Worm (Caenorhabditis elegans) whole organism, early embryonic: Measurements from ENCODE around the gene mex-5.

Experiments
- B0310.2 ChIP-seq: sonication (generic microtip); optimal IDR thresholded peaks from 2 replicates; lab custom pipeline; 2016; ENCODE audit warnings: mild to moderate bottlenecking, missing genetic modification characterization, missing compliant biosample characterization
- F13C5.2 ChIP-seq: sonication (generic microtip); optimal IDR thresholded peaks from 2 replicates; lab custom pipeline; 2017; ENCODE audit warnings: mild to moderate bottlenecking, missing genetic modification characterization, inconsistent platforms, missing compliant biosample characterization
- aly-1 ChIP-seq: sonication (generic microtip); optimal IDR thresholded peaks from 2 replicates; lab custom pipeline; 2016; ENCODE audit warnings: missing genetic modification characterization, missing compliant biosample characterization
- ama-1 ChIP-seq: fragments of 150-350 bp; optimal IDR thresholded peaks from 2 replicates; lab custom pipeline; 2014
- ceh-13 ChIP-seq: fragments of 200-800 bp; sonication (Bioruptor generic); optimal IDR thresholded peaks from 2 replicates; lab custom pipeline; 2018; ENCODE audit warnings: mild to moderate bottlenecking, missing genetic modification characterization, missing compliant biosample characterization
- ceh-36 ChIP-seq: sonication (generic microtip); optimal IDR thresholded peaks from 2 replicates; lab custom pipeline; 2016; ENCODE audit warnings: missing genetic modification characterization, inconsistent platforms, missing compliant biosample characterization
- ets-7 ChIP-seq: sonication (generic microtip); optimal IDR thresholded peaks from 2 replicates; lab custom pipeline; 2016; ENCODE audit warnings: missing genotype, missing genetic modification characterization, missing compliant biosample characterization
- flt-1 ChIP-seq: fragments of 200-800 bp; sonication (Bioruptor generic); IDR thresholded peaks from 2 replicates; pipeline ENCODE4 v1.3.6; 2022; ENCODE audit warnings: missing genetic modification characterization, missing compliant biosample characterization
- hmbx-1 ChIP-seq: sonication (generic microtip); optimal IDR thresholded peaks from 2 replicates; lab custom pipeline; 2016; ENCODE audit warnings: mild to moderate bottlenecking, missing genetic modification characterization, missing compliant biosample characterization
- hmg-4 ChIP-seq: fragments of 200-800 bp; sonication (Bioruptor generic); optimal IDR thresholded peaks from 2 replicates; lab custom pipeline; 2018; ENCODE audit warnings: mild to moderate bottlenecking, missing genetic modification characterization, missing compliant biosample characterization
- hnd-1 ChIP-seq: sonication (generic microtip); optimal IDR thresholded peaks from 2 replicates; lab custom pipeline; 2016; ENCODE audit warnings: missing genetic modification characterization, missing compliant biosample characterization
- pes-1 ChIP-seq: fragments of 200-800 bp; sonication (Bioruptor generic); IDR thresholded peaks from 2 replicates; pipeline ENCODE4 v1.3.6; 2022; ENCODE audit warnings: missing genetic modification reagents, missing genetic modification characterization, missing compliant biosample characterization
- scrt-1 ChIP-seq: fragments of 200-800 bp; sonication (Bioruptor generic); IDR thresholded peaks from 2 replicates; pipeline ENCODE4 v1.3.6; 2022; ENCODE audit warnings: missing genetic modification characterization, missing compliant biosample characterization
- sea-1 ChIP-seq: fragments of 200-800 bp; sonication (Bioruptor generic); conservative IDR thresholded peaks from 2 replicates; pipeline ENCODE4 v1.3.6; 2022; ENCODE audit warnings: missing genetic modification characterization, missing compliant biosample characterization
- tbx-11 ChIP-seq: fragments of 200-800 bp; sonication (Bioruptor generic); IDR thresholded peaks from 2 replicates; pipeline ENCODE4 v1.3.6; 2022; ENCODE audit warnings: missing genetic modification characterization, missing compliant biosample characterization
- tbx-37 ChIP-seq: fragments of 200-800 bp; sonication (Bioruptor generic); conservative IDR thresholded peaks from 2 replicates; pipeline ENCODE4 v1.3.6; 2022; ENCODE audit warnings: missing genetic modification reagents, missing genetic modification characterization, missing compliant biosample characterization
- tra-4 ChIP-seq: sonication (generic microtip); optimal IDR thresholded peaks from 2 replicates; lab custom pipeline; 2017; ENCODE audit warnings: missing genetic modification characterization, missing compliant biosample characterization

The mex-5 gene

ce11 chrIV:13358488-13358887, 5.0 kb downstream of the mex-5 start, which contains the start of gene W02A2.8:
Gene W02A2.8, minus strand, starts transcription at chrIV:13358588.
- TF ChIP-seq scrt-1 (GFP tag; lab: Robert Waterston, UW) (no peak), aly-1 (no peak), ama-1 (no peak), B0310.2 (tag; lab: Kevin White, UChicago) (no peak), F13C5.2 (tag; lab: Kevin White, UChicago) (no peak), pes-1 (GFP tag; lab: Robert Waterston, UW) (no peak), ets-7 (tag; lab: Kevin White, UChicago) (no peak), flt-1 (GFP tag; lab: Robert Waterston, UW) (no peak), ceh-13 (GFP tag; lab: Kevin White, UChicago) (no peak), ceh-36 (tag; lab: Kevin White, UChicago) (no peak)

ce11 chrIV:13360144-13360543, 6.6 kb downstream of the mex-5 start, which contains the start of gene Y62E10A.3:
Gene Y62E10A.3, minus strand, starts transcription at chrIV:13360244.
- no peak for TF ChIP-seq F13C5.2 (tag; lab: Kevin White, UChicago)
- no peak for TF ChIP-seq B0310.2 (tag; lab: Kevin White, UChicago)
- TF ChIP-seq aly-1: no peak
- TF ChIP-seq pes-1 (GFP tag; lab: Robert Waterston, UW): no peak
- no peak for TF ChIP-seq ets-7 (tag; lab: Kevin White, UChicago)
- no peak for TF ChIP-seq hmbx-1 (tag; lab: Kevin White, UChicago)
- TF ChIP-seq ama-1: no peak
- no peak for TF ChIP-seq tbx-11 (GFP tag; lab: Robert Waterston, UW)
- TF ChIP-seq tbx-37 (GFP tag; lab: Robert Waterston, UW): no peak
- no peak for TF ChIP-seq sea-1 (GFP tag; lab: Robert Waterston, UW)
- TF ChIP-seq ceh-13 (GFP tag; lab: Kevin White, UChicago): no peak
- TF ChIP-seq flt-1 (GFP tag; lab: Robert Waterston, UW): no peak
- no peak for TF ChIP-seq hmg-4
- TF ChIP-seq hnd-1 (tag; lab: Kevin White, UChicago): no peak
- TF ChIP-seq tra-4 (tag; lab: Kevin White, UChicago): no peak
- TF ChIP-seq scrt-1 (GFP tag; lab: Robert Waterston, UW): no peak
- TF ChIP-seq ceh-36 (tag; lab: Kevin White, UChicago): no peak

- no peak for TF ChIP-seq sea-1 (GFP tag; lab: Robert Waterston, UW)
- TF ChIP-seq F13C5.2 (tag; lab: Kevin White, UChicago): no peak
- no peak for TF ChIP-seq pes-1 (GFP tag; lab: Robert Waterston, UW)
- TF ChIP-seq hmbx-1 (tag; lab: Kevin White, UChicago): no peak
- no peak for TF ChIP-seq B0310.2 (tag; lab: Kevin White, UChicago)
Measured at ce11 chrIV:13364869-13365268, 11.3 kb downstream of the mex-5 start, which contains the start of gene srsx-25. Gene srsx-25, plus strand, starts transcription at chrIV:13365169.

ce11 chrIV:13369120-13369842, 15.8 kb downstream of the mex-5 start, which contains the start of gene agt-1:
Gene agt-1, minus strand, starts transcription at chrIV:13369412.
- TF ChIP-seq aly-1 (no peak), ceh-13 (GFP tag; lab: Kevin White, UChicago) (no peak)

ce11 chrIV:13370235-13370739, 16.8 kb downstream of the mex-5 start, which contains the start of the genes rla-2, popl-7 and Y62E10A.24:
Gene rla-2, minus strand, starts transcription at chrIV:13370285.
Gene popl-7, plus strand, starts transcription at chrIV:13370689.
Gene Y62E10A.24, plus strand, starts transcription at chrIV:13370710.
- TF ChIP-seq ceh-36 (tag; lab: Kevin White, UChicago) (no peak), hmg-4 (no peak), B0310.2 (tag; lab: Kevin White, UChicago) (no peak), tbx-37 (GFP tag; lab: Robert Waterston, UW) (no peak)

ce11 chrIV:13371699-13372098, 18.2 kb downstream of the mex-5 start, which contains the start of gene Y62E10A.6:
Gene Y62E10A.6, plus strand, starts transcription at chrIV:13371999.
- no peak for TF ChIP-seq sea-1 (GFP tag; lab: Robert Waterston, UW)
- no peak for TF ChIP-seq ama-1
- TF ChIP-seq ets-7 (tag; lab: Kevin White, UChicago): no peak
- no peak for TF ChIP-seq hnd-1 (tag; lab: Kevin White, UChicago)
- no peak for TF ChIP-seq hmbx-1 (tag; lab: Kevin White, UChicago)
- TF ChIP-seq tra-4 (tag; lab: Kevin White, UChicago): no peak
- no peak for TF ChIP-seq F13C5.2 (tag; lab: Kevin White, UChicago)
- TF ChIP-seq ceh-13 (GFP tag; lab: Kevin White, UChicago): no peak
- no peak for TF ChIP-seq tbx-11 (GFP tag; lab: Robert Waterston, UW)
- TF ChIP-seq flt-1 (GFP tag; lab: Robert Waterston, UW): no peak
- no peak for TF ChIP-seq B0310.2 (tag; lab: Kevin White, UChicago)
- TF ChIP-seq hmg-4: no peak
- TF ChIP-seq tbx-37 (GFP tag; lab: Robert Waterston, UW): no peak

- no peak for TF ChIP-seq ets-7 (tag; lab: Kevin White, UChicago)
Measured at ce11 chrIV:13374918-13375317, 21.4 kb downstream of the mex-5 start.

- no peak for TF ChIP-seq tbx-11 (GFP tag; lab: Robert Waterston, UW)
- TF ChIP-seq scrt-1 (GFP tag; lab: Robert Waterston, UW): no peak
- TF ChIP-seq F13C5.2 (tag; lab: Kevin White, UChicago): no peak
- TF ChIP-seq flt-1 (GFP tag; lab: Robert Waterston, UW): no peak
- no peak for TF ChIP-seq hmg-4
- no peak for TF ChIP-seq B0310.2 (tag; lab: Kevin White, UChicago)
Measured at ce11 chrIV:13377716-13378115, 24.2 kb downstream of the mex-5 start, which contains the start of gene mau-8. Gene mau-8, plus strand, starts transcription at chrIV:13378016.
